Fruit fly (Drosophila melanogaster): ENCODE results near the gene CG5984.

The CG5984 gene

DNA sequence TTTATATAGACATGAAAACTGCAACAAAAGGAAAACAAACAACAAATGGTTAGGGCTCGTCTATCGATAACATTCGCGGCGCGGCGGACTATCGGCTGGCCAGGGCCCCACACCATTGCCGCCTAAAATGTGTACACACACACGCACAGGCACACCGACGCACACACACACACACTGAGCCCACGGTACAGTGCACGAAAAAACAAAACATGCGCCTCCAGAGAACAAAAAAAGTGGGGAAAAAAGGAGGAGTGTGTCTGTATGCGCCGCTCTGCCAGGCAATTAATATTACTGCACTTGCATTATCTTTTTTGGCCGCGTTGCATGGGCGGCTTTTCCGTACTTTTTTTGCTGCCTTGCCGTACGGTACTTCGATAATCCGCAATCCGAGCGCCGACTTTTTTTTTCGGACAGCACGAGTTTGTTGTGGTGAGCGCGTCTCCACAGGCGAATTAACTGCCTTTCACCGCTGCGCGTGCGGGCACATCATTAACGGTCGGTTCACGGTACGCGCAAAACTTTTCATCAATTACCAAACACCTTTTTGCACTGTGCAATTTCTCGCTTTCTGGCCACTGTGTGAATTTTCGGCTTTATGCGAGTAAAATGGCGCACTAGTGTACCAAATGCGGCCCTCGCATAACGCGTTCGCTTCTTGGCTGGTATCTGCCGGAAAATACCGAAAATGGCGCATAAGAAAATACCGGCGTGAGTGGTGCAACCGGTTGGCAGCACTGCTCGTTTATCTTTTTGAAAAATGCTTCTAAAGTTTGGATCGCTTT, 15.8 kb upstream of the CG5984 start, which contains the start of gene woc (continued):
- TF ChIP-seq nmo (GFP tag; optimal IDR thresholded peaks at IDR 0.05) (peak; percentile 48), Camta (GFP tag; optimal IDR thresholded peaks at IDR 0.05) (peak; percentile 36), prd (optimal IDR thresholded peaks at IDR 0.05) (no peak), prd (GFP tag; IDR thresholded peaks at IDR 0.05) (peak; percentile 69; the same call in 2 of the 3 replicates), HLH3B (GFP tag; IDR thresholded peaks at IDR 0.05) (peak; percentile 52; the same call in 1 of the 2 replicates), CG6813 (GFP tag; optimal IDR thresholded peaks at IDR 0.05) (peak; percentile 40), CG5180 (GFP tag; optimal IDR thresholded peaks at IDR 0.05) (no peak), CG1603 (tag; optimal IDR thresholded peaks at IDR 0.05) (peak; percentile 81), cato (GFP tag; optimal IDR thresholded peaks at IDR 0.05; ENCODE audit: borderline replicate concordance) (no peak), CG16813 (GFP tag; IDR thresholded peaks at IDR 0.05; ENCODE audit: partially characterized antibody) (peak; percentile 71), ssp (GFP tag; IDR thresholded peaks at IDR 0.05) (peak; percentile 43; the same call in 1 of the 2 replicates), ham (GFP tag; IDR thresholded peaks at IDR 0.05) (no peak), croc (GFP tag; conservative IDR thresholded peaks at IDR 0.05) (no peak), so (GFP tag; IDR thresholded peaks at IDR 0.05) (peak; percentile 28; the same call in 1 of the 3 replicates), Sry-δ (GFP tag; optimal IDR thresholded peaks at IDR 0.05) (peak; percentile 54), lov (optimal IDR thresholded peaks at IDR 0.05) (no peak), lov (GFP tag; IDR thresholded peaks at IDR 0.05) (no peak), zf30C (GFP tag; optimal IDR thresholded peaks at IDR 0.05) (peak; percentile 90), CG17359 (tag; optimal IDR thresholded peaks at IDR 0.05) (no peak), dysf (GFP tag; IDR thresholded peaks at IDR 0.05) (peak; percentile 51), Hr78 (GFP tag; optimal IDR thresholded peaks at IDR 0.05) (no peak), gce (GFP tag; IDR thresholded peaks at IDR 0.05) (no peak), CG6175 (GFP tag; IDR thresholded peaks at IDR 0.05) (no peak), CG15479 (GFP tag; optimal IDR thresholded peaks at IDR 0.05) (peak; percentile 85), CG12744 (GFP tag; optimal IDR thresholded peaks at IDR 0.05) (no peak), Gug (GFP tag; IDR thresholded peaks at IDR 0.05) (peak; percentile 59; the same call in 3 of the 4 replicates), CG30431 (GFP tag; optimal IDR thresholded peaks at IDR 0.05) (peak; percentile 46), Dek (tag; optimal IDR thresholded peaks at IDR 0.05) (no peak), klu (GFP tag; IDR thresholded peaks at IDR 0.05) (no peak), Stat92E (GFP tag; optimal IDR thresholded peaks at IDR 0.05) (peak in 1 of 3 experiments; percentile 22), tx (GFP tag; optimal IDR thresholded peaks at IDR 0.05) (peak; percentile 49), Dref (GFP tag; IDR thresholded peaks at IDR 0.05) (peak; percentile 95), seq (GFP tag; IDR thresholded peaks at IDR 0.05) (peak; percentile 54; the same call in 1 of the 2 replicates), CG12659 (GFP tag; optimal IDR thresholded peaks at IDR 0.05) (peak; percentile 78), peb (GFP tag; IDR thresholded peaks at IDR 0.05) (no peak), CG32772 (GFP tag; IDR thresholded peaks at IDR 0.05) (peak; percentile 68), lbe (GFP tag; optimal IDR thresholded peaks at IDR 0.05) (no peak), al (GFP tag; IDR thresholded peaks at IDR 0.05) (no peak), CG9817 (tag; optimal IDR thresholded peaks at IDR 0.05) (no peak), Lim3 (GFP tag; IDR thresholded peaks at IDR 0.05) (no peak), Doc3 (GFP tag; IDR thresholded peaks at IDR 0.05; ENCODE audit: partially characterized antibody) (peak; percentile 72), CG3838 (GFP tag; optimal IDR thresholded peaks at IDR 0.05) (no peak), CG18599 (GFP tag; optimal IDR thresholded peaks at IDR 0.05) (peak; percentile 66), Dad (GFP tag; optimal IDR thresholded peaks at IDR 0.05) (no peak)
